Worm (Caenorhabditis elegans) whole organism, L1 larva: Measurements from ENCODE around the gene C13G3.1.

Experiments
- C04F5.9 ChIP-seq: sonication (generic microtip); optimal IDR thresholded peaks from 2 replicates; lab custom pipeline; 2016; ENCODE audit warnings: missing genetic modification characterization, missing compliant biosample characterization
- F16B12.6 ChIP-seq: fragments of 150-350 bp; optimal IDR thresholded peaks from 2 replicates; lab custom pipeline; 2014; ENCODE audit warnings: missing biosample characterization, missing genetic modification characterization
- blmp-1 ChIP-seq: fragments of 150-350 bp; optimal IDR thresholded peaks from 2 replicates; lab custom pipeline; 2014; ENCODE audit warnings: missing biosample characterization, missing genetic modification characterization
- ces-1 ChIP-seq: fragments of 150-350 bp; optimal IDR thresholded peaks from 2 replicates; lab custom pipeline; 2014; ENCODE audit warnings: missing biosample characterization, missing genetic modification reagents, missing genetic modification characterization
- dsc-1 ChIP-seq: sonication (generic microtip); optimal IDR thresholded peaks from 2 replicates; lab custom pipeline; 2016; ENCODE audit warnings: mild to moderate bottlenecking, missing genetic modification characterization, missing compliant biosample characterization
- efl-1 ChIP-seq, 4 experiments: fragments of 150-350 bp; optimal IDR thresholded peaks in 3 of 4; peaks in 1 of 4; 1 replicate in 1 of 4; 2 replicates in 3 of 4; lab custom pipeline; 2014; ENCODE audit warnings: missing biosample characterization in 2 of 4, missing genetic modification characterization in 2 of 4, missing genetic modification reagents in 2 of 4
- efl-3 ChIP-seq: fragments of 200-800 bp; sonication (Bioruptor generic); optimal IDR thresholded peaks from 2 replicates; lab custom pipeline; 2018; ENCODE audit warnings: mild to moderate bottlenecking, missing genetic modification characterization, missing compliant biosample characterization
- egl-13 ChIP-seq: sonication (generic microtip); optimal IDR thresholded peaks from 2 replicates; lab custom pipeline; 2016; ENCODE audit warnings: missing genotype, missing genetic modification reagents, missing genetic modification characterization, missing compliant biosample characterization
- egl-27 ChIP-seq, 2 experiments: fragments of 150-350 bp in 1 of 2; sonication (generic microtip); optimal IDR thresholded peaks; 3 replicates each; lab custom pipeline; 2017 to 2018; ENCODE audit warnings: missing biosample characterization in 2 of 2, missing genetic modification characterization in 2 of 2, missing genetic modification reagents in 2 of 2
- elt-2 ChIP-seq: sonication (generic microtip); optimal IDR thresholded peaks from 2 replicates; lab custom pipeline; 2016; ENCODE audit warnings: missing genetic modification characterization, mild to moderate bottlenecking, inconsistent platforms, missing compliant biosample characterization, missing genetic modification reagents
- elt-3 ChIP-seq, 6 experiments: fragments of 150-350 bp in 1 of 6; sonication (generic microtip); optimal IDR thresholded peaks; 2 replicates each; lab custom pipeline; 2017 to 2018; ENCODE audit warnings: missing biosample characterization in 6 of 6, missing genetic modification characterization in 6 of 6, inconsistent platforms in 1 of 6
- fkh-4 ChIP-seq: sonication (generic microtip); optimal IDR thresholded peaks from 2 replicates; lab custom pipeline; 2016; ENCODE audit warnings: missing compliant biosample characterization, missing genetic modification characterization, borderline replicate concordance
- grh-1 ChIP-seq: fragments of 200-800 bp; sonication (Bioruptor generic); IDR thresholded peaks from 2 replicates; pipeline ENCODE4 v1.3.6; 2022; ENCODE audit warnings: missing genetic modification reagents, missing genetic modification characterization, missing compliant biosample characterization
- hlh-17 ChIP-seq: fragments of 200-800 bp; sonication (Bioruptor generic); optimal IDR thresholded peaks from 2 replicates; lab custom pipeline; 2018; ENCODE audit warnings: missing genetic modification characterization, mild to moderate bottlenecking, missing compliant biosample characterization, moderate library complexity, borderline replicate concordance
- hpl-2 ChIP-seq: fragments of 150-350 bp; optimal IDR thresholded peaks from 2 replicates; lab custom pipeline; 2014; ENCODE audit warnings: missing biosample characterization, missing genetic modification reagents, missing genetic modification characterization
- isw-1 ChIP-seq: fragments of 200-800 bp; sonication (Bioruptor generic); IDR thresholded peaks from 2 replicates; pipeline ENCODE4 v1.3.6; 2022; ENCODE audit warnings: missing genetic modification characterization, missing compliant biosample characterization
- lin-13 ChIP-seq: fragments of 150-350 bp; optimal IDR thresholded peaks from 2 replicates; lab custom pipeline; 2014; ENCODE audit warnings: missing biosample characterization, missing genetic modification reagents, missing genetic modification characterization
- lin-14 ChIP-seq: fragments of 200-800 bp; sonication (Bioruptor generic); optimal IDR thresholded peaks from 2 replicates; lab custom pipeline; 2018; ENCODE audit warnings: mild to moderate bottlenecking, missing genetic modification characterization, moderate library complexity, missing compliant biosample characterization
- lir-3 ChIP-seq: sonication (generic microtip); optimal IDR thresholded peaks from 2 replicates; lab custom pipeline; 2016; ENCODE audit warnings: mild to moderate bottlenecking, missing genetic modification characterization, moderate library complexity, missing compliant biosample characterization; ENCODE audit not compliant: poor library complexity
- lsy-2 ChIP-seq, 2 experiments: fragments of 150-350 bp; optimal IDR thresholded peaks; 2 replicates each; lab custom pipeline; 2014; ENCODE audit warnings: missing biosample characterization in 2 of 2, missing genetic modification characterization in 2 of 2
- mdl-1 ChIP-seq, 2 experiments: fragments of 150-350 bp; optimal IDR thresholded peaks; 2 replicates each; lab custom pipeline; 2014 to 2017; ENCODE audit warnings: missing biosample characterization in 2 of 2, missing genetic modification characterization in 2 of 2, inconsistent platforms in 1 of 2
- nhr-19 ChIP-seq: fragments of 200-800 bp; sonication (Bioruptor generic); conservative IDR thresholded peaks from 2 replicates; pipeline ENCODE4 v1.3.6; 2022; ENCODE audit warnings: missing genetic modification characterization, missing compliant biosample characterization
- nhr-237 ChIP-seq: fragments of 150-350 bp; optimal IDR thresholded peaks from 2 replicates; lab custom pipeline; 2014; ENCODE audit warnings: missing biosample characterization, missing genetic modification characterization
- nhr-28 ChIP-seq: fragments of 150-350 bp; optimal IDR thresholded peaks from 2 replicates; lab custom pipeline; 2014; ENCODE audit warnings: missing biosample characterization, missing genetic modification characterization
- nhr-47 ChIP-seq: sonication (generic microtip); optimal IDR thresholded peaks from 2 replicates; lab custom pipeline; 2016; ENCODE audit warnings: mild to moderate bottlenecking, missing genetic modification characterization, moderate library complexity, missing compliant biosample characterization
- nhr-84 ChIP-seq: sonication (generic microtip); optimal IDR thresholded peaks from 2 replicates; lab custom pipeline; 2017; ENCODE audit warnings: missing biosample characterization, missing genetic modification characterization
- nhr-85 ChIP-seq: sonication (generic microtip); peaks from one replicate; lab custom pipeline; 2016; ENCODE audit warnings: missing genetic modification characterization, inconsistent platforms, missing compliant biosample characterization
- pax-3 ChIP-seq: fragments of 200-800 bp; sonication (Bioruptor generic); optimal IDR thresholded peaks from 2 replicates; lab custom pipeline; 2018; ENCODE audit warnings: mild to moderate bottlenecking, missing genetic modification characterization, moderate library complexity, missing compliant biosample characterization
- pqm-1 ChIP-seq: sonication (generic microtip); optimal IDR thresholded peaks from 3 replicates; lab custom pipeline; 2017; ENCODE audit warnings: missing biosample characterization, missing genetic modification characterization
- rnt-1 ChIP-seq: sonication (generic microtip); optimal IDR thresholded peaks from 2 replicates; lab custom pipeline; 2016; ENCODE audit warnings: mild to moderate bottlenecking, missing genetic modification characterization, moderate library complexity, missing compliant biosample characterization
- skn-1 ChIP-seq: fragments of 150-350 bp; optimal IDR thresholded peaks from 2 replicates; lab custom pipeline; 2014; ENCODE audit warnings: missing biosample characterization, missing genetic modification characterization
- snpc-4 ChIP-seq: fragments of 150-350 bp; optimal IDR thresholded peaks from 2 replicates; lab custom pipeline; 2014; ENCODE audit warnings: missing biosample characterization, missing genetic modification characterization
- sox-4 ChIP-seq: sonication (generic microtip); optimal IDR thresholded peaks from 2 replicates; lab custom pipeline; 2016; ENCODE audit warnings: missing genetic modification characterization, missing compliant biosample characterization
- unc-130 ChIP-seq: fragments of 150-350 bp; optimal IDR thresholded peaks from 2 replicates; lab custom pipeline; 2017; ENCODE audit warnings: missing biosample characterization, missing genetic modification characterization, inconsistent platforms
- unc-30 ChIP-seq: sonication (generic microtip); optimal IDR thresholded peaks from 2 replicates; lab custom pipeline; 2017; ENCODE audit warnings: missing biosample characterization, missing genetic modification characterization
- unc-62 ChIP-seq: fragments of 150-350 bp; optimal IDR thresholded peaks from 2 replicates; lab custom pipeline; 2014; ENCODE audit warnings: missing biosample characterization, missing genetic modification reagents, missing genetic modification characterization
- unc-98 ChIP-seq: fragments of 200-800 bp; sonication (Bioruptor generic); IDR thresholded peaks from 2 replicates; pipeline ENCODE4 v1.3.6; 2022; ENCODE audit warnings: missing genetic modification characterization, missing compliant biosample characterization
- xbp-1 ChIP-seq: sonication (generic microtip); optimal IDR thresholded peaks from 2 replicates; lab custom pipeline; 2016; ENCODE audit warnings: missing genetic modification characterization, missing compliant biosample characterization
- ztf-11 ChIP-seq, 2 experiments: sonication (generic microtip); optimal IDR thresholded peaks; 2 replicates each; lab custom pipeline; 2016 to 2017; ENCODE audit warnings: missing genetic modification characterization in 2 of 2, missing biosample characterization in 1 of 2, missing compliant biosample characterization in 1 of 2

Gene C13G3.1

ce11 chrV:10970930-10971329, 41.3 kb downstream of the C13G3.1 start (continued):
- TF ChIP-seq nhr-19 (GFP tag; lab: Robert Waterston, UW) = no peak
- no peak for TF ChIP-seq nhr-28 (tag; lab: Kevin White, UChicago)
- TF ChIP-seq nhr-47 (tag; lab: Kevin White, UChicago) = no peak
- TF ChIP-seq, all 84 proteins: peak for 3

DNA sequence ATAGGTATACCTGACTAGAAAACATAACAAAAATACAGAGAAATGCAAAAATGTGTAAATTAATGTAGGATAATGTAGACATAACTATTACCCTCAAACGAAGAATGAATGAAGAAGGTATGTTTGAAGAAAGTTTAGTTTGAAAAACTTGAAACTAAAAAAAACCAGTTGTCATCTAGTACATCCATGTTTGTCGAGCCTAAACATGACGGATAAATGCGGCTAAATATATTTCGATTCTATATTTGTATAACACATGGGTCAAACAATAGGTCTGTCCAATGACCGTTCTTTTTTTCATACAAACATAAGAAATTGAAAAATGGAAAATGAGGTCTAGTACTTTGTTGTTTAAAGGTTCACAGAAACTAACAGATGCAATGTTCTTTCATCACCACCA, 42.2 kb downstream of the C13G3.1 start, which contains the start of gene F17C11.22:
F17C11.22 (minus strand) TSS at position 101 of the 400 bp plus-strand sequence.
- TF ChIP-seq elt-3 (tag; optimal IDR thresholded peaks at IDR 0.05; lab: Kevin White, UChicago) = no peak
- no peak for TF ChIP-seq efl-1 (optimal IDR thresholded peaks at IDR 0.05; lab: Kevin White, UChicago)
- peak in 1 of 2 experiments; percentile 58 for TF ChIP-seq efl-1 (GFP tag; optimal IDR thresholded peaks at IDR 0.05 in 1 of 2; lab: Kevin White, UChicago)

DNA sequence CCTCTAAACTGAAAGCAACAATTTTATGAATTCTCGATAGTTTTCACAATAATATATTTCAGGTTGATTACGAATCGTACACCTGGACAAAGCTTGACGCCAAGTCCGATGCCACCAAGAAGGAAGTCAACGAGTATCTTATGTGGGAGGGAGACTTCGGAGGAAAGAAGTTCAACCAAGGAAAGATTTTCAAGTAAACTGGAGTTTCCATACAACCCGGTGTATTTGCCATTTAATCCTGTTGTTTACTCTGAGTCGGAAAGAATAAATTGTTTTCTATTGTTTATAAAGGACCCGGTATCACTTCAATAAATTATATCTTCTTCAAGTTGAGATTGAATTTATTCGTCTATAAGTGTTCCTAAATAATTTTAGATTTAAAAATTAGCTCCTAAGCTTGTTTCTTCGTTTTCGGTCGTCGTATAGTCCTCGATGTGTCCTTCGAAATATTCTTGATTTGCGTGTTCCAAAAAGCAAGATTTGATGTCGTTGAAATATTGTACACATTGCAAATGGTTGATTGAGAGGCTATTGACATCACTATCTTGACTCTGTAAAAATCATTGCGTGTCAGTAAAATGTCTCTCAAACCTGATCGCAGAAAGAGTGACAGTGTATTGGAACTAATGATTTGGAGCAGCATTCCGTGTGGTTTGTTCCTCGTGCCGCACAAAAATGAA, 44.5 kb downstream of the C13G3.1 start:
- TF ChIP-seq sox-4 (tag; lab: Kevin White, UChicago) = no peak
- TF ChIP-seq lsy-2 (tag; optimal IDR thresholded peaks at IDR 0.05; lab: Kevin White, UChicago) = peak in 1 of 2 experiments; percentile 27
- TF ChIP-seq efl-1 (optimal IDR thresholded peaks at IDR 0.05; lab: Kevin White, UChicago) = no peak
- peak in 1 of 2 experiments; percentile 24 for TF ChIP-seq efl-1 (GFP tag; optimal IDR thresholded peaks at IDR 0.05 in 1 of 2; lab: Kevin White, UChicago)
- no peak for TF ChIP-seq fkh-4 (tag; lab: Kevin White, UChicago)
- no peak for TF ChIP-seq snpc-4
- TF ChIP-seq nhr-85 (tag; lab: Kevin White, UChicago) = peak; percentile 4
- no peak for TF ChIP-seq efl-3 (GFP tag; lab: Kevin White, UChicago)
- TF ChIP-seq unc-98 = no peak

- TF ChIP-seq dsc-1 (tag; lab: Kevin White, UChicago) (no peak), efl-1 (optimal IDR thresholded peaks at IDR 0.05; lab: Kevin White, UChicago) (no peak), efl-1 (GFP tag; optimal IDR thresholded peaks at IDR 0.05 in 1 of 2; lab: Kevin White, UChicago) (peak in 1 of 2 experiments; percentile 17), ztf-11 (tag; optimal IDR thresholded peaks at IDR 0.05; lab: Kevin White, UChicago) (no peak)
Observed at ce11 chrV:10966874-10967273, 45.4 kb downstream of the C13G3.1 start.

DNA sequence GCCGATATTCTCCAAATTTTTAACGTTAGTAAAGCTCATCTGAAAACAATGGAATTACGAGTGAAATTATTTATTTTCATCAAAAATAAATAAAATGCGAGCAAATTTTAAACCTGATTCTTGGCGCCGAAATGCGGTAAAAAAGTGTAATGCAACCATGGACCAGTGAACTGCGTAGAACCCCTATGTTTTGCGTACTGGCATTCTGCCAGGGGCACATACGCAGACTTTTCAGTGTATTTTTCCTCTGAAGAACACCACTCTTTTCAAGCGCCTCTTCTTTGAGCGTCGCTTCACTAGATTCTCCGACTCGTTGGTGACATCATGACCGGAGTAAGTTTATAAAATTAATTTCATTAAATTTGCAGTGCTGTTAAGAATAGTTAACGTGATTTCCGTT, 46.8 kb downstream of the C13G3.1 start, which contains the start of the genes ctf-4 and eef-1G:
ctf-4 (minus strand) TSS at position 39 of the 400 bp plus-strand sequence.
eef-1G (plus strand) TSS at position 219 of the 400 bp plus-strand sequence.
- TF ChIP-seq isw-1 = peak; percentile 94
- no peak for TF ChIP-seq unc-62
- peak; percentile 89 for TF ChIP-seq nhr-237 (tag; lab: Kevin White, UChicago)
- TF ChIP-seq efl-3 (GFP tag; lab: Kevin White, UChicago) = no peak
- TF ChIP-seq unc-98 = peak; percentile 72
- no peak for TF ChIP-seq ces-1 (GFP tag; lab: Kevin White, UChicago)
- peak; percentile 96 for TF ChIP-seq skn-1 (tag; lab: Kevin White, UChicago)
- TF ChIP-seq efl-1 (optimal IDR thresholded peaks at IDR 0.05; lab: Kevin White, UChicago) = peak; percentile 96 to 99
- TF ChIP-seq efl-1 (GFP tag; optimal IDR thresholded peaks at IDR 0.05 in 1 of 2; lab: Kevin White, UChicago) = peak; percentile 94 to 99
- peak; percentile 67 for TF ChIP-seq fkh-4 (tag; lab: Kevin White, UChicago)
- TF ChIP-seq lin-14 (GFP tag; lab: Kevin White, UChicago) = peak; percentile 99
- no peak for TF ChIP-seq nhr-84 (tag; lab: Kevin White, UChicago)
- no peak for TF ChIP-seq pqm-1 (tag; lab: Kevin White, UChicago)
- TF ChIP-seq lin-13 (GFP tag; lab: Kevin White, UChicago) = peak; percentile 95
- peak in 1 of 2 experiments; percentile 93 for TF ChIP-seq mdl-1 (tag; optimal IDR thresholded peaks at IDR 0.05; lab: Kevin White, UChicago)
- peak; percentile 94 to 97 for TF ChIP-seq lsy-2 (tag; optimal IDR thresholded peaks at IDR 0.05; lab: Kevin White, UChicago)
- TF ChIP-seq elt-2 (tag; lab: Kevin White, UChicago) = peak; percentile 92
- peak; percentile 96 for TF ChIP-seq xbp-1 (tag; lab: Kevin White, UChicago)
- no peak for TF ChIP-seq unc-30 (tag; lab: Kevin White, UChicago)
- TF ChIP-seq egl-27 (tag; optimal IDR thresholded peaks at IDR 0.05; lab: Kevin White, UChicago) = peak in 1 of 2 experiments; percentile 34
- TF ChIP-seq rnt-1 (tag; lab: Kevin White, UChicago) = peak; percentile 96
- TF ChIP-seq blmp-1 = peak; percentile 92
- peak; percentile 53 for TF ChIP-seq C04F5.9 (tag; lab: Kevin White, UChicago)
- TF ChIP-seq lir-3 (tag; lab: Kevin White, UChicago) = peak; percentile 81
- TF ChIP-seq nhr-85 (tag; lab: Kevin White, UChicago) = peak; percentile 98
- no peak for TF ChIP-seq hlh-17 (GFP tag; lab: Kevin White, UChicago)
- TF ChIP-seq hpl-2 (GFP tag; lab: Kevin White, UChicago) = peak; percentile 89
- peak; percentile 93 for TF ChIP-seq grh-1 (GFP tag; lab: Robert Waterston, UW)
- peak; percentile 68 for TF ChIP-seq F16B12.6 (tag; lab: Kevin White, UChicago)
- peak; percentile 91 for TF ChIP-seq pax-3 (tag; lab: Kevin White, UChicago)
- TF ChIP-seq sox-4 (tag; lab: Kevin White, UChicago) = peak; percentile 86
- TF ChIP-seq unc-130 (tag; lab: Kevin White, UChicago) = peak; percentile 99
- peak; percentile 95 for TF ChIP-seq egl-13 (tag; lab: Kevin White, UChicago)
- peak in 4 of 6 experiments; percentile 30 to 96 (median 94) for TF ChIP-seq elt-3 (tag; optimal IDR thresholded peaks at IDR 0.05; lab: Kevin White, UChicago)
